Worm (Caenorhabditis elegans): ENCODE results near the gene Y53F4B.51.

Y53F4B.51 gene

DNA sequence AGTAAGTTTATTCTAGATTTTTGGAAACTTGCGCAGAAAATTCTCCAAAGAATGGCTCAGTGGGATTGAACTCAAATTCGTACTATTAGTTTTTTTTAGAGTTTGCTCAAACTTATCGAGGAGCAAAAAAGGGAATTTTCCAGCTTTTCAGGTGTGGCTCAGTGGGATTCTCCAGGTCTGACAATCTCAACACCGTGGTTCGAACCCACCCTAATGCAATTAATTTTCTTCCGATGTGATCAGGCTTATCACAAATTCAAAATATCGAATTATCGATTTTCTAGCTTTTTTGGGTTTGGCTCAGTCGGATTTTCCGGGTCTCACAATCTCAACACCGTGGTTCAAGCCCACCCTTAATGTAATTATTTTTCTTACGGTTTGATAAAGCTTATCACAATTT lies 47.8 kb downstream of the Y53F4B.51 start:
- TF ChIP-seq pha-4 (tag; optimal IDR thresholded peaks at IDR 0.05) (no peak), ceh-45 (GFP tag; IDR thresholded peaks at IDR 0.05) (no peak), pax-1 (tag; optimal IDR thresholded peaks at IDR 0.05) (no peak), ttx-3 (tag; optimal IDR thresholded peaks at IDR 0.05) (no peak), dmd-4 (tag; optimal IDR thresholded peaks at IDR 0.05; ENCODE audit: borderline replicate concordance) (no peak), syd-9 (tag; optimal IDR thresholded peaks at IDR 0.05) (no peak), unc-42 (tag; optimal IDR thresholded peaks at IDR 0.05) (no peak), hlh-6 (tag; optimal IDR thresholded peaks at IDR 0.05) (no peak), fkh-10 (GFP tag; optimal IDR thresholded peaks at IDR 0.05) (no peak), ceh-24 (tag; optimal IDR thresholded peaks at IDR 0.05) (no peak), nhr-11 (tag; optimal IDR thresholded peaks at IDR 0.05) (no peak), ceh-30 (tag; optimal IDR thresholded peaks at IDR 0.05) (no peak), pat-9 (tag; optimal IDR thresholded peaks at IDR 0.05) (no peak), unc-3 (GFP tag; conservative IDR thresholded peaks at IDR 0.05) (no peak), unc-3 (tag; optimal IDR thresholded peaks at IDR 0.05) (no peak), ceh-31 (tag; optimal IDR thresholded peaks at IDR 0.05) (no peak), K09A11.1 (tag; optimal IDR thresholded peaks at IDR 0.05; ENCODE audit: insufficient read depth) (no peak)

DNA sequence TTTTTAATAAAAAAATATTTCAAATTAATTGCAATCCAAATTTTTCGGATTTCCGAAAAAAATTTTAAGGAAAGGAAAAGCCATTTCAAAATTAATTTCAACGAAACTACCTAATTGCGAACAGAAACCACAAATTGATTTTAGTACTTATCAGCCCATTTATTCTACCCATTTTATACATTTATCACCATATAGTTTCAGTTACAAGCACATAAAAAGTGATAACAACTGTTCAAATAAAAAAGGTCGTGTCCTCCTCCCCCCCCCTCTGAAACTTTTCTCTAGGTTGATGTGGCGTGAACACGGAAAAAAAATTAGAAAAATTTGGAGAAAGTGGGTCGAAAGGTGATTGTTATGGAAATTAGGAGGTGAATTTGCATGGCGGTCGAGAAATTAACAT lies 49.4 kb downstream of the Y53F4B.51 start:
- TF ChIP-seq elt-2 (tag; optimal IDR thresholded peaks at IDR 0.05), result peak; percentile 62
- no peak for TF ChIP-seq npax-4 (tag; optimal IDR thresholded peaks at IDR 0.05)

DNA sequence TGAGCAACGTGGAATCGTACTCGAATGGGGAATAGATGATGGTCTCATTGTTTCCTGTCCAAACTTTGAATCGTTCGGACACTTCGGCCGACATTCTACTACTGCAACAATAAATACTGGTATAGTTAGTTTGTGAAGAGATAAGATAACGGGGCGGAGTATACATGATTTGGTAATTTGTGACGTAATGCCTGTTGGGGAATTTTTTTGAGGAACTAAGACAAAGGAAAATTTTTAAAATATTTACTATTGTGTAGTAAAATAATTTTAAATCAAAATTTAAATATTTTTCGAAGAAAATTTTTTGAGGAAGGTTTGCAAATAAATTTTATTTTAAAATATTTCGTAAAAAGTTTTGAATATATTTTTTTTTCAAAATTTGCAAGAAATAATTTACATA lies 50.2 kb downstream of the Y53F4B.51 start, which contains the start of gene elo-9:
elo-9 (minus strand) TSS at position 101 of the 400 bp plus-strand sequence.
- no peak for TF ChIP-seq ttx-3 (tag; optimal IDR thresholded peaks at IDR 0.05)
- peak; percentile 17 for TF ChIP-seq elt-2 (tag; optimal IDR thresholded peaks at IDR 0.05)
